Fruit fly (Drosophila melanogaster): ENCODE measurements around the gene B4.

The B4 gene

DNA sequence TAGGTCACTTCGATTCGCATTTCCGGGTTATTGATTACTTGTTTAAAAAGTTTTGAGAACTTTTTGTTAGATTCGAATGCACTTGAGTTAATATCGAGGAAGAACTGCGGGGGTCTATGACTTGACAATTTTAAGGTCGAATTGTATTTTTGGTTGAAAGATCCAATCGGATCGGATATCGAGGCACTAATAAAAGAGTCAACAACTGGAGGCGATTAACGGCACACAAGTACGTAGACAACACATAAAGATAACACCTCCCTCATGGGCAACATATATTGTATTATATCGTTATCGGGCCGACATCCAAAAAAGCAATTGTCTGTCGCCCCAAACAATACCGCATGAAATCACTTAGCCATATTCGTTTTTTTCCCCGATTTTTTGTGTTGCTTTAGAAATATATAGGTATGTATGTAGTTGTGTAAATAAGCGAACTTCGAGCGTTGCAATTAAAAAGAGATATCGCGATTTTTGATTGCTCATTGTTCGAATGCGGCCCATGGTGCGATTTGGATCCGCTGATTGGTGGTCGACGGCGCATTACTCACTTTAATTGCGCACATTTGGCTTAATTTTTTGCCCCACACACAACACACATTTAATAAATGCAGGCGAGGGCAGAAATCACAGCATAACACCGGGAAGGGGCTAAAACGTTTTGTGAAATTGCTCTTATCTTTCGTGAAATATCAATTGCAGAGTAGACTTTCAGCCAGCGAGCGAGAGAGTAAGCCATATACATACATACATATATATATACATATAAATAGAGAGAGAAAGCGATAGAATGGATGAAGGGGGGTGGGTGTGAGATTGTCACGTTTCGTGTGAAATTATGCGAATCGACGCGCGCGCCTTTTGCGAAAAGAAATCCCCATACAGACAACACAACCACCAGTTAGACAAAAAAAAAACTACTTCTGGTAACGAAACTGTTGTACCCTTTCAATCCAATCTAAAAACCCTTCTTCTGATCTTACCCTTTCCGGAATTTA, 38.0 kb downstream of the B4 start:
- TF ChIP-seq CG4496 (GFP tag; IDR thresholded peaks at IDR 0.05) (0 out of 3 replicates have a peak, but pooled peaks have one; percentile 23), fd96Ca (GFP tag; IDR thresholded peaks at IDR 0.05) (no peak), gl (tag; optimal IDR thresholded peaks at IDR 0.05) (no peak), CG32121 (GFP tag; IDR thresholded peaks at IDR 0.05) (no peak), Snoo (tag; optimal IDR thresholded peaks at IDR 0.05) (no peak)

DNA sequence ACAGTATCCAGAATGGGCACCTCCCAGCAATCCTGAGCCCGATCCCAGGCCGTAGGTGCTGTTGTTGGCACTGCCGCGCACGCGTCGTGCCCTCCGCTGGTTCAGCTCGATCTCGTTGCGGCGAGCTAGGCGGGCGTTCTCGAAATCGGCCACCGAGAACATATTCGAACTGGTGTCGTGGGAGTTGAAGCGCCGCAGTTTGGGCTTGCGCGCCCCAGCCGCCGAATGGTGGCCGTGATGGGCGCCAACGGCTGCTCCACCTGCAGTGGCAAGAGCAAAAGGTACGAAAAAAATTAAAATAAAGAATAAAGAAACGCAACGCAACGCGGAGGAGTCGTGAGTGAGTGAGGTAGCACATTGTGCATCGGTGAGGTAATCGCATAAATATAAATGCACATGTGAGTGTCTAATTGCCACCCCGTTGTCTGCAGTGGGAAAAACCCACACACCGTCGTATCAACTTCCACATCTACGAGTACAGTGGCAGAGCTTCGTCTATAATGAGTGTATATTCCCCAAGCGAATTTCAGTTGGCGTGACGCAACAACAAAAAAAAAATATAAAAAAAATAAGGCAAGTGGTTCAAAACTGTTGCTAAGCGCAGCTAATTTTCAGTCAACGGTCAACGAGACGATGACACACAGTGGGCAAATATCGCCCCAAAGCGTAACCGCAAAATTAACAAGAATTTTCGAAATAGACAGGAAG, 39.4 kb downstream of the B4 start:
- no peak for TF ChIP-seq CG34367 (tag; optimal IDR thresholded peaks at IDR 0.05)
- no peak for TF ChIP-seq gl (tag; optimal IDR thresholded peaks at IDR 0.05)
- TF ChIP-seq Pif1B (GFP tag; optimal IDR thresholded peaks at IDR 0.05) = no peak
- TF ChIP-seq CG12605 (GFP tag; IDR thresholded peaks at IDR 0.05) = no peak
- no peak for TF ChIP-seq CG4496 (GFP tag; IDR thresholded peaks at IDR 0.05)
- no peak for TF ChIP-seq Snoo (tag; optimal IDR thresholded peaks at IDR 0.05)
- TF ChIP-seq CG8301 (tag; optimal IDR thresholded peaks at IDR 0.05) = no peak
- TF ChIP-seq CG9948 (tag; optimal IDR thresholded peaks at IDR 0.05) = no peak
- no peak for TF ChIP-seq rn (GFP tag; IDR thresholded peaks at IDR 0.05)
- TF ChIP-seq CG14655 (GFP tag; optimal IDR thresholded peaks at IDR 0.05) = no peak
- TF ChIP-seq Pif1A (GFP tag; optimal IDR thresholded peaks at IDR 0.05) = no peak
- no peak for TF ChIP-seq CG8159 (tag; optimal IDR thresholded peaks at IDR 0.05)
- no peak for TF ChIP-seq CG10348 (GFP tag; IDR thresholded peaks at IDR 0.05)
- no peak for TF ChIP-seq CG13204 (GFP tag; optimal IDR thresholded peaks at IDR 0.05)
- no peak; the same call in 2 of the 3 replicates for TF ChIP-seq fd96Ca (GFP tag; IDR thresholded peaks at IDR 0.05)
- TF ChIP-seq Ets98B (GFP tag; IDR thresholded peaks at IDR 0.05) = no peak
- TF ChIP-seq CG15710 (tag; optimal IDR thresholded peaks at IDR 0.05) = no peak
- no peak for TF ChIP-seq D1 (tag; optimal IDR thresholded peaks at IDR 0.05)
- TF ChIP-seq CG32121 (GFP tag; IDR thresholded peaks at IDR 0.05) = no peak

DNA sequence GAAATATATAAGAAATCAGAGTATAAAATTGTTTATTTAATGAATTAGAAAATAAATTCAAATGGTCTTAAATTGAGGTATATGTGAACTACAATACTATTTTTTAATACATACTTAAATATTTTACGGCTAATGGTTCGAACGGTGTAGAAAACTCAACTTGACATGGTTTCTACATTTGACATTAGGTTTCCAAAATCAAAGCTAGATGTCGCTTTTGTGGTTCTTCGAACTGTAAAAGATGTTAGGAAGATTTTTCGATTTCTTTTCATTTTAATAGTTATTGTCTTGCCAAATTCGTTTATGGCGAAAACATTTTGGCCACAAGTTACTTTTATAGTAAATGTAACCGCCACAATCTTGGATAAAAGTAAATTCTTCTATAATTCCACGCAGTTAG, 48.7 kb downstream of the B4 start:
- TF ChIP-seq Ets98B (GFP tag; IDR thresholded peaks at IDR 0.05) (no peak), EcR (GFP tag; optimal IDR thresholded peaks at IDR 0.05) (no peak), CG14655 (GFP tag; optimal IDR thresholded peaks at IDR 0.05) (no peak), D1 (tag; optimal IDR thresholded peaks at IDR 0.05) (peak; percentile 69)

DNA sequence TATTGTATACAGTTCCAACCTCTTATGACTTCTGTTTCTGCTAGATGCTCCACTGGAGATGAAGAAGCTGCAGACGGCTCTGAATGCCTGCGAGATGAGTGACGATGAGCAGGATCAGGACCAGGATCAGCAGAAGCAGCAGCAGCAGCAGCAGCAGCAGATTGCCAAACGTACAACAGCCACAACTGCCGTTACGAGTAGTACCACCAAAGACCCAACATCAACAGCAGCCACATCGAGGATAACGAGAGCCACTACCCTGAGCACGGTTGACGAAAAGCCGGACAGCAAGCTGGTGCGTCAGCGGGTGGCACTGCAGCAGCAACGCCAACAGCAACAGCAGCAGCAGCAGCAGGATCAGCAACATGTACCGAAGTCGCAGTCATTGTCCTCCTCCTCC, 51.2 kb downstream of the B4 start:
- TF ChIP-seq D1 (tag; optimal IDR thresholded peaks at IDR 0.05) (no peak), gl (tag; optimal IDR thresholded peaks at IDR 0.05) (no peak), Snoo (tag; optimal IDR thresholded peaks at IDR 0.05) (no peak), CG12605 (GFP tag; IDR thresholded peaks at IDR 0.05) (no peak), CG8301 (tag; optimal IDR thresholded peaks at IDR 0.05) (no peak), CG34367 (tag; optimal IDR thresholded peaks at IDR 0.05) (no peak), Ets98B (GFP tag; IDR thresholded peaks at IDR 0.05) (no peak), EcR (GFP tag; optimal IDR thresholded peaks at IDR 0.05) (no peak), fd96Ca (GFP tag; IDR thresholded peaks at IDR 0.05) (no peak), CG8159 (tag; optimal IDR thresholded peaks at IDR 0.05) (no peak), CG14655 (GFP tag; optimal IDR thresholded peaks at IDR 0.05) (no peak), CG13204 (GFP tag; optimal IDR thresholded peaks at IDR 0.05) (no peak), CG32121 (GFP tag; IDR thresholded peaks at IDR 0.05) (no peak), CG10348 (GFP tag; IDR thresholded peaks at IDR 0.05) (no peak), Pif1A (GFP tag; optimal IDR thresholded peaks at IDR 0.05) (no peak), CG4496 (GFP tag; IDR thresholded peaks at IDR 0.05) (no peak)

DNA sequence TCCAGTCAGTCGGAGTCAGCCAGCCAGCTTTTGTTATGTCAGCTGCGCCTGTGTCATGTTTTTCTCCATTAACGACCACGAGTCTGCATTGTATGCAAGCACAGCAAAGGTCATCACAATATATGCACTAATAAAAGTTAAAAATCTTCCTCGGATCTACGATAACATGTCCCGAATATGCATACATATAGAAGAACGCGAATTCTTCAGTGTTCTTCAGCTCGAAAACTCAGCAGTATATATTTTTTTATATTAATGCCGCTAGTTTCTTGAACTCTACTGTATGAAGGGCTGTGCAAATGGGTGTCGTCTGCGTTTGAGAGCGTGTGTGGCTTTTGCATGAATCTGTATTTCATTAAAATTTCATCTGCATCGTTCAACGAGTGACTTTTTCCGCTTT, 66.9 kb downstream of the B4 start:
- no peak for TF ChIP-seq CG4496 (GFP tag; IDR thresholded peaks at IDR 0.05)
- TF ChIP-seq EcR (GFP tag; optimal IDR thresholded peaks at IDR 0.05) = no peak
- peak; percentile 21 for TF ChIP-seq CG14655 (GFP tag; optimal IDR thresholded peaks at IDR 0.05)
- TF ChIP-seq CG8159 (tag; optimal IDR thresholded peaks at IDR 0.05) = peak; percentile 40
- no peak for TF ChIP-seq CG12605 (GFP tag; IDR thresholded peaks at IDR 0.05)
- TF ChIP-seq Pif1A (GFP tag; optimal IDR thresholded peaks at IDR 0.05) = peak; percentile 62
- peak; percentile 73 for TF ChIP-seq CG15710 (tag; optimal IDR thresholded peaks at IDR 0.05)
- TF ChIP-seq rn (GFP tag; IDR thresholded peaks at IDR 0.05) = no peak
- TF ChIP-seq Pif1B (GFP tag; optimal IDR thresholded peaks at IDR 0.05) = no peak
- TF ChIP-seq gl (tag; optimal IDR thresholded peaks at IDR 0.05) = no peak
- peak; percentile 30 for TF ChIP-seq CG34367 (tag; optimal IDR thresholded peaks at IDR 0.05)
- no peak for TF ChIP-seq Ets98B (GFP tag; IDR thresholded peaks at IDR 0.05)
- no peak for TF ChIP-seq CG17806 (tag; optimal IDR thresholded peaks at IDR 0.05)
- no peak for TF ChIP-seq CG32121 (GFP tag; IDR thresholded peaks at IDR 0.05)
- TF ChIP-seq CG8301 (tag; optimal IDR thresholded peaks at IDR 0.05) = no peak
- TF ChIP-seq CG13204 (GFP tag; optimal IDR thresholded peaks at IDR 0.05) = peak; percentile 5
- TF ChIP-seq CG9948 (tag; optimal IDR thresholded peaks at IDR 0.05) = no peak

DNA sequence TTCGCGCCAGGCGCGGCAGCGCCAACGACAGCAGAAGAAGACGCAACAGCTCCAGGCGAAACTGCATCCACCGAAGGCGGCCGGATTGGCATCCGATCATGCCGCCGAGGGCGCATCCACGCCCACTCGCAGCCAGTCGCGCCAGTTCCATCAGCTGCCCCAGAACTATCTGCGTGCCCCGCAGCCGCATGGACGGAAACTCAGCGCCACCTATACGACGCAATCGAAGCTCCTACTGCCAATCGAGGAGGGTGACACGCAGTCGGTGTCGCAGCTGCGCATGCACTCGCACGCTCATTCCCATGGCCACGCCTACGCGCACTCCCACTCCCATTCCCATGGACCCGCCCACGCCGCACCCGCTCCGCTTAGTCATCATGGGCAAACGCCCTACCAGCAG, 73.9 kb downstream of the B4 start:
- no peak for TF ChIP-seq CG4496 (GFP tag; IDR thresholded peaks at IDR 0.05)
- TF ChIP-seq D1 (tag; optimal IDR thresholded peaks at IDR 0.05) = no peak
- TF ChIP-seq Pif1A (GFP tag; optimal IDR thresholded peaks at IDR 0.05) = no peak
- no peak for TF ChIP-seq Pif1B (GFP tag; optimal IDR thresholded peaks at IDR 0.05)
- no peak for TF ChIP-seq CG10348 (GFP tag; IDR thresholded peaks at IDR 0.05)

Measured in whole organism, pupa.